Worm (Caenorhabditis elegans): ENCODE measurements around the gene srh-48.

DNA sequence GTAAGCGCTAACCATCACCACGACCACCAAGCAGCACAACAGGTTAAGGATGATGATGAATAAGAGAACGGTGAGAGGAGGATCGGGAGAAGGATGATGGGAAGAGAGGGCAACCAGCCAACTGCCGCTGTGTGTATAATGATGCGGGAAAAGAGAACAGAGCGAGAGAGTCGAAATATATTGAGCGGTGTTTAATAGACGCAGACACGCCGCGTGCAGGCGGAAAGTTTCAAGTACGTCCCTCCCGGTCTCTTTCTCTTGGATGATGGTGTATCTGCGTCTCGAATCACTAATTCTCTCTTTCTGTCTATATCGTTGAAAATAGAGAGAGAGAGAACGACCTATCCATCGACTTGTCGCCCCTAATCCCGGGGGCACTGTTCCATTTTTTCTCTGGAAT, 23.2 kb upstream of the srh-48 start:
- TF ChIP-seq ztf-23 (GFP tag; IDR thresholded peaks at IDR 0.05) (no peak), med-1 (GFP tag; optimal IDR thresholded peaks at IDR 0.05; ENCODE audit: insufficient read depth) (no peak), tab-1 (GFP tag; IDR thresholded peaks at IDR 0.05) (no peak)

Measured in whole organism, midembryonic.